Worm (Caenorhabditis elegans) whole organism, young adult: ENCODE data around the gene E02C12.19.

Source experiments
- B0019.2 ChIP-seq: fragments of 200-800 bp; sonication (Bioruptor generic); conservative IDR thresholded peaks from 2 replicates; pipeline ENCODE4 v1.3.6; 2022; ENCODE audit warnings: missing genetic modification reagents, missing genetic modification characterization, missing compliant biosample characterization
- F10E7.11 ChIP-seq: sonication (generic microtip); optimal IDR thresholded peaks from 2 replicates; lab custom pipeline; 2017; ENCODE audit warnings: mild to moderate bottlenecking, missing genetic modification characterization, moderate library complexity, missing compliant biosample characterization
- F55B11.4 ChIP-seq: sonication (generic microtip); optimal IDR thresholded peaks from 2 replicates; lab custom pipeline; 2016; ENCODE audit warnings: missing compliant biosample characterization, missing genetic modification characterization, borderline replicate concordance; ENCODE audit not compliant: insufficient read depth
- K11D2.4 ChIP-seq: fragments of 200-800 bp; sonication (Bioruptor generic); IDR thresholded peaks from 2 replicates; pipeline ENCODE4 v1.3.6; 2022; ENCODE audit warnings: missing genetic modification reagents, missing genetic modification characterization, missing compliant biosample characterization
- T07F8.4 ChIP-seq: sonication (generic microtip); optimal IDR thresholded peaks from 2 replicates; lab custom pipeline; 2016; ENCODE audit warnings: mild to moderate bottlenecking, missing genetic modification characterization, moderate library complexity, missing compliant biosample characterization
- ZK185.1 ChIP-seq: sonication (generic microtip); optimal IDR thresholded peaks from 2 replicates; lab custom pipeline; 2016; ENCODE audit warnings: mild to moderate bottlenecking, missing genetic modification characterization, missing compliant biosample characterization; ENCODE audit not compliant: poor library complexity, severe bottlenecking
- aptf-2 ChIP-seq: fragments of 200-800 bp; sonication (Bioruptor generic); conservative IDR thresholded peaks from 2 replicates; pipeline ENCODE4 v1.3.6; 2022; ENCODE audit warnings: missing genetic modification reagents, missing genetic modification characterization, missing compliant biosample characterization
- aptf-3 ChIP-seq: fragments of 200-800 bp; sonication (Bioruptor generic); IDR thresholded peaks from 2 replicates; pipeline ENCODE4 v1.3.6; 2022; ENCODE audit warnings: missing genetic modification characterization, missing compliant biosample characterization
- ceh-58 ChIP-seq: fragments of 200-800 bp; sonication (Bioruptor generic); IDR thresholded peaks from 2 replicates; pipeline ENCODE4 v1.3.6; 2022; ENCODE audit warnings: missing genetic modification characterization, missing compliant biosample characterization
- dox-1 ChIP-seq: fragments of 200-800 bp; sonication (Bioruptor generic); IDR thresholded peaks from 2 replicates; pipeline ENCODE4 v1.3.6; 2022; ENCODE audit warnings: missing genetic modification reagents, missing genetic modification characterization, missing compliant biosample characterization
- egl-44 ChIP-seq: fragments of 200-800 bp; sonication (Bioruptor generic); IDR thresholded peaks from 2 replicates; pipeline ENCODE4 v1.3.6; 2022; ENCODE audit warnings: missing genetic modification reagents, missing genetic modification characterization, missing compliant biosample characterization
- ekl-4 ChIP-seq: fragments of 200-800 bp; sonication (Bioruptor generic); IDR thresholded peaks from 2 replicates; pipeline ENCODE4 v1.3.6; 2022; ENCODE audit warnings: missing genetic modification reagents, missing genetic modification characterization, missing compliant biosample characterization
- fkh-3 ChIP-seq: sonication (generic microtip); optimal IDR thresholded peaks from 2 replicates; lab custom pipeline; 2016; ENCODE audit warnings: mild to moderate bottlenecking, missing genetic modification characterization, missing compliant biosample characterization
- gei-17 ChIP-seq: fragments of 200-800 bp; sonication (Bioruptor generic); optimal IDR thresholded peaks from 2 replicates; lab custom pipeline; 2018; ENCODE audit warnings: mild to moderate bottlenecking, missing genetic modification characterization, missing compliant biosample characterization
- hmg-20 ChIP-seq: fragments of 200-800 bp; sonication (Bioruptor generic); IDR thresholded peaks from 2 replicates; pipeline ENCODE4 v1.3.6; 2022; ENCODE audit warnings: missing genetic modification reagents, missing genetic modification characterization, missing compliant biosample characterization
- hrde-1 ChIP-seq: sonication (generic microtip); optimal IDR thresholded peaks from 2 replicates; lab custom pipeline; 2016; ENCODE audit warnings: missing genetic modification characterization, mild to moderate bottlenecking, missing compliant biosample characterization, moderate library complexity, missing genotype, missing genetic modification reagents, borderline replicate concordance
- hsf-1 ChIP-seq: fragments of 200-800 bp; sonication (Bioruptor generic); IDR thresholded peaks from 2 replicates; pipeline ENCODE4 v1.3.6; 2022; ENCODE audit warnings: missing genetic modification reagents, missing genetic modification characterization, missing compliant biosample characterization
- lin-40 ChIP-seq: sonication (generic microtip); optimal IDR thresholded peaks from 2 replicates; lab custom pipeline; 2016; ENCODE audit warnings: missing genetic modification characterization, mild to moderate bottlenecking, missing compliant biosample characterization, missing genotype, missing genetic modification reagents
- lsl-1 ChIP-seq: fragments of 200-800 bp; sonication (Bioruptor generic); optimal IDR thresholded peaks from 2 replicates; lab custom pipeline; 2018; ENCODE audit warnings: mild to moderate bottlenecking, missing genetic modification characterization, moderate library complexity, missing compliant biosample characterization
- madf-10 ChIP-seq: sonication (generic microtip); optimal IDR thresholded peaks from 2 replicates; lab custom pipeline; 2016; ENCODE audit warnings: mild to moderate bottlenecking, missing genetic modification characterization, missing compliant biosample characterization
- madf-3 ChIP-seq: fragments of 200-800 bp; sonication (Bioruptor generic); IDR thresholded peaks from 2 replicates; pipeline ENCODE4 v1.3.6; 2022; ENCODE audit warnings: missing genetic modification reagents, missing genetic modification characterization, missing compliant biosample characterization
- nfya-1 ChIP-seq: sonication (generic microtip); optimal IDR thresholded peaks from 2 replicates; lab custom pipeline; 2017; ENCODE audit warnings: antibody characterized with exemption, missing compliant biosample characterization, missing genetic modification characterization, borderline replicate concordance; ENCODE audit not compliant: insufficient read depth
- nhr-179 ChIP-seq: sonication (generic microtip); optimal IDR thresholded peaks from 2 replicates; lab custom pipeline; 2016; ENCODE audit warnings: mild to moderate bottlenecking, missing genetic modification characterization, missing compliant biosample characterization
- nhr-80 ChIP-seq: sonication (generic microtip); optimal IDR thresholded peaks from 2 replicates; lab custom pipeline; 2016; ENCODE audit warnings: missing genetic modification characterization, missing compliant biosample characterization
- pbrm-1 ChIP-seq: fragments of 200-800 bp; sonication (Bioruptor generic); IDR thresholded peaks from 2 replicates; pipeline ENCODE4 v1.3.6; 2022; ENCODE audit warnings: missing genetic modification reagents, missing genetic modification characterization, missing compliant biosample characterization
- pha-4 ChIP-seq: fragments of 150-350 bp; sonication (generic microtip); optimal IDR thresholded peaks from 2 replicates; lab custom pipeline; 2014; ENCODE audit warnings: missing biosample characterization, missing genetic modification reagents, missing genetic modification characterization
- snpc-1.3 ChIP-seq: sonication (generic microtip); optimal IDR thresholded peaks from 2 replicates; lab custom pipeline; 2017; ENCODE audit warnings: missing genetic modification characterization, mild to moderate bottlenecking, missing compliant biosample characterization, antibody characterized with exemption, moderate library complexity, missing genotype, missing genetic modification reagents; ENCODE audit not compliant: insufficient read depth
- snpc-3.4 ChIP-seq: sonication (generic microtip); optimal IDR thresholded peaks from 2 replicates; lab custom pipeline; 2017; ENCODE audit warnings: missing genetic modification characterization, mild to moderate bottlenecking, missing compliant biosample characterization, antibody characterized with exemption, moderate library complexity, missing genotype, missing genetic modification reagents
- somi-1 ChIP-seq: fragments of 200-800 bp; sonication (Bioruptor generic); optimal IDR thresholded peaks from 2 replicates; lab custom pipeline; 2018; ENCODE audit warnings: mild to moderate bottlenecking, missing genetic modification characterization, missing compliant biosample characterization
- sptf-2 ChIP-seq: fragments of 200-800 bp; sonication (Bioruptor generic); optimal IDR thresholded peaks from 2 replicates; lab custom pipeline; 2018; ENCODE audit warnings: mild to moderate bottlenecking, missing genetic modification characterization, missing compliant biosample characterization
- tbp1 ChIP-seq: fragments of 200-800 bp; sonication (Bioruptor generic); optimal IDR thresholded peaks from 2 replicates; lab custom pipeline; 2018; ENCODE audit warnings: mild to moderate bottlenecking, missing genetic modification characterization, missing compliant biosample characterization
- zfh-2 ChIP-seq: fragments of 200-800 bp; sonication (Bioruptor generic); conservative IDR thresholded peaks from 2 replicates; pipeline ENCODE4 v1.3.6; 2022; ENCODE audit warnings: missing genetic modification reagents, missing genetic modification characterization, missing compliant biosample characterization
- zim-3 ChIP-seq: sonication (generic microtip); optimal IDR thresholded peaks from 2 replicates; lab custom pipeline; 2017; ENCODE audit warnings: mild to moderate bottlenecking, missing genetic modification characterization, moderate library complexity, missing compliant biosample characterization
- ztf-18 ChIP-seq: sonication (generic microtip); optimal IDR thresholded peaks from 2 replicates; lab custom pipeline; 2016; ENCODE audit warnings: missing genotype, mild to moderate bottlenecking, missing genetic modification characterization, missing compliant biosample characterization
- ztf-22 ChIP-seq: fragments of 200-800 bp; sonication (Bioruptor generic); optimal IDR thresholded peaks from 2 replicates; lab custom pipeline; 2018; ENCODE audit warnings: mild to moderate bottlenecking, missing genetic modification characterization, moderate library complexity, missing compliant biosample characterization
- ztf-26 ChIP-seq: sonication (generic microtip); optimal IDR thresholded peaks from 2 replicates; lab custom pipeline; 2017; ENCODE audit warnings: missing genetic modification characterization, missing compliant biosample characterization

E02C12.19 gene

DNA sequence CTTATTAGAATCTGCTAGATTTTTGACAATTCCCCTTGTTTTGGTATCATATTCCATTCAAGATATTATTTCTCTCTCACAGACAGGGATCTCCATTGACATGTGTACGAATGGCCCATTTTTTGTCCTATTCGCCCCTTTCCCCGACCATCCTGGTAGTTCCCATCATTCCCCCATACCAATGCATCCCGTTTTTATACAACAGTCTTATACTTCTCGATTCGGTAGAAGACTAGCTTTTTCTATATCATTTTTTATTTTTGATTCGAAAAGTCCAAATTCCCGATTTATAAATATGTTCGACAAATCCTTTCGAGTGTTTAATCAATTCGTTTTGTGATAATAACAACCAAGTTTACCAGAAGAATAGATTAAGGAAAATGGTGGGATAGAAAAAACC, 49.4 kb downstream of the E02C12.19 start (continued):
- peak; percentile 72 for TF ChIP-seq hrde-1
- TF ChIP-seq F10E7.11 (tag; lab: Kevin White, UChicago) = no peak
- TF ChIP-seq pbrm-1 (GFP tag; lab: Robert Waterston, UW) = no peak
- no peak for TF ChIP-seq nhr-179
- no peak for TF ChIP-seq lin-40 (tag; lab: Kevin White, UChicago)
- TF ChIP-seq zfh-2 (GFP tag; lab: Robert Waterston, UW) = no peak
- TF ChIP-seq T07F8.4 (tag; lab: Kevin White, UChicago) = no peak
- TF ChIP-seq pha-4 = no peak
- no peak for TF ChIP-seq K11D2.4 (GFP tag; lab: Robert Waterston, UW)
- TF ChIP-seq somi-1 = no peak
- TF ChIP-seq B0019.2 (GFP tag; lab: Robert Waterston, UW) = no peak
- no peak for TF ChIP-seq sptf-2 (GFP tag; lab: Kevin White, UChicago)
- no peak for TF ChIP-seq ekl-4
- TF ChIP-seq tbp1 (GFP tag; lab: Kevin White, UChicago) = no peak
- TF ChIP-seq madf-3 = 0 out of 2 replicates have a peak, but pooled peaks have one; percentile 31
- TF ChIP-seq hsf-1 (GFP tag; lab: Robert Waterston, UW) = no peak; the same call in 1 of the 2 replicates
- TF ChIP-seq F55B11.4 (tag; lab: Kevin White, UChicago) = no peak
- TF ChIP-seq snpc-3.4 (tag; lab: Kevin White, UChicago) = no peak
- no peak for TF ChIP-seq fkh-3 (tag; lab: Kevin White, UChicago)
- TF ChIP-seq dox-1 (GFP tag; lab: Robert Waterston, UW) = no peak
- TF ChIP-seq aptf-3 = no peak
- TF ChIP-seq hmg-20 (GFP tag; lab: Robert Waterston, UW) = no peak
- no peak for TF ChIP-seq snpc-1.3 (tag; lab: Kevin White, UChicago)
- TF ChIP-seq ztf-18 = no peak
- TF ChIP-seq madf-10 (tag; lab: Kevin White, UChicago) = no peak
- TF ChIP-seq ZK185.1 (tag; lab: Kevin White, UChicago) = no peak
- no peak for TF ChIP-seq zim-3
- TF ChIP-seq ceh-58 = no peak
- no peak for TF ChIP-seq gei-17 (GFP tag; lab: Kevin White, UChicago)
- TF ChIP-seq ztf-22 (GFP tag; lab: Kevin White, UChicago) = no peak
- TF ChIP-seq lsl-1 (GFP tag; lab: Kevin White, UChicago) = no peak
- TF ChIP-seq aptf-2 (GFP tag; lab: Robert Waterston, UW) = no peak
- TF ChIP-seq nhr-80 (tag; lab: Kevin White, UChicago) = no peak
- TF ChIP-seq egl-44 (GFP tag; lab: Robert Waterston, UW) = no peak
- no peak for TF ChIP-seq nfya-1 (tag; lab: Kevin White, UChicago)
- no peak for TF ChIP-seq ztf-26
- TF ChIP-seq, all 124 proteins: peak for 15
